Fruit fly (Drosophila melanogaster) whole organism, wandering third instar larva: ENCODE measurements around the gene CG45105.

Experiments used
- N ChIP-seq: fragments of >200 bp; optimal IDR thresholded peaks from 2 replicates; lab custom pipeline; 2018; ENCODE audit warnings: missing biosample characterization, missing external identifiers, missing genetic modification characterization
- fru ChIP-seq: fragments of 200-800 bp; sonication (Bioruptor generic); optimal IDR thresholded peaks from 3 replicates; lab custom pipeline; 2016; ENCODE audit warnings: missing biosample characterization, mild to moderate bottlenecking, missing genetic modification characterization
- lola ChIP-seq: fragments of >200 bp; optimal IDR thresholded peaks from 2 replicates; lab custom pipeline; 2017; ENCODE audit warnings: missing biosample characterization, missing genetic modification characterization

DNA sequence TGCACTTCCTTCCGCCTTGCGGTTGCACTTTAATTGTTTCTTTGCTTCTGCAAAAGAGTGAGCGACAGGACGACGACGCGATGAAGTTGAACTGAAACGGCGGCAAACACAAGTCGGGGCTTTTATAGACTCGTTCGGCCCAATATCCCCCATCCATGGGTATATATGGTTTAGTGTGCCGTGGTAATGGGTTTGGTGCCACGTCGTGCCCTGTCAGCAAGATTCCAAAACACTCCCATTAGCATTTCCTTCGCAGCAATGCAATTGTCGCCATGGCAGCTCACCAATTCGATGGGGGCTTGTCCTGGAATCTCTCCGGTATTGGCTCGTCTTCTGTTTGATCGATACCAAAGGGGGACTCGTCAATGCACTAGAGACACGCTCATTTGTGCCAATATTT, at the start of gene CG45105:
- TF ChIP-seq fru (GFP tag; lab: Kevin White, UChicago) (no peak), N (no peak), lola (GFP tag; lab: Kevin White, UChicago) (no peak)
